Worm (Caenorhabditis elegans): ENCODE data around the gene ncs-4.

The ncs-4 gene

ce11 chrX:10204313-10205063 is 28.2 kb downstream of the ncs-4 start:
- TF ChIP-seq aha-1 (tag) (no peak), unc-39 (tag; optimal IDR thresholded peaks at IDR 0.05) (no peak), mep-1 (tag; optimal IDR thresholded peaks at IDR 0.05) (no peak), egl-27 (tag; optimal IDR thresholded peaks at IDR 0.05) (no peak), hmg-1.1 (GFP tag; IDR thresholded peaks at IDR 0.05) (0 out of 2 replicates have a peak, but pooled peaks have one; percentile 13)

- TF ChIP-seq ZK546.5 (tag; optimal IDR thresholded peaks at IDR 0.05) (no peak), ceh-32 (tag; optimal IDR thresholded peaks at IDR 0.05; ENCODE audit: poor library complexity) (no peak), fos-1 (tag; optimal IDR thresholded peaks at IDR 0.05) (no peak), nhr-76 (tag; optimal IDR thresholded peaks at IDR 0.05) (no peak), F49E8.2 (tag; optimal IDR thresholded peaks at IDR 0.05; ENCODE audit: borderline replicate concordance) (no peak), D1046.2 (GFP tag; IDR thresholded peaks at IDR 0.05) (no peak), tag-97 (GFP tag; IDR thresholded peaks at IDR 0.05) (no peak), dpl-1 (GFP tag; optimal IDR thresholded peaks at IDR 0.05) (no peak), gei-8 (GFP tag; optimal IDR thresholded peaks at IDR 0.05) (no peak), nhr-237 (tag; optimal IDR thresholded peaks at IDR 0.05) (no peak), madf-9 (GFP tag; conservative IDR thresholded peaks at IDR 0.05) (no peak), pha-4 (GFP tag; IDR thresholded peaks at IDR 0.05) (no peak), pha-4 (tag; optimal IDR thresholded peaks at IDR 0.05) (no peak), mes-2 (tag; optimal IDR thresholded peaks at IDR 0.05; ENCODE audit: poor library complexity, severe bottlenecking) (no peak), lin-39 (tag; optimal IDR thresholded peaks at IDR 0.05) (no peak)
Measured at ce11 chrX:10205321-10205720, 29.0 kb downstream of the ncs-4 start, which contains the start of gene sex-1. TSS of gene sex-1 (minus strand) at chrX:10205421.

DNA sequence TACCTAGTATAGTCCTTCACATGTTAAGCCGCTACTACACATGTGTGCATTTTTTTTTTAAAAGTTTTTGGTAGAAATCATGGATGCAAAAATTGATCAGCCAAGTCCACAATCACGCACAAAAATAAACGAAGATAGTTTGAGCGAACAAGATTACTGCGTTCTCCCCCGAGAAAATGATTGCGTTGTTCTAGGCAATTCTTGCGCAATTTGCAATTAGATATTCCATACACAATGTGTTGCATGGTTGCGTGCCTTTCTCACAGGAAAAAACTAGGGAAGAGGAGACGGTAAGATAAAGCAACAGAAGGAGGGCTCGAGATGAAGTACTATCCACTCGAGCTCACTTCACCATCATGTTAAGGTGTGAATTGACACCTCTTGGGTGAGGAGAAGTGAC is 29.7 kb downstream of the ncs-4 start:
- TF ChIP-seq unc-62 (GFP tag; optimal IDR thresholded peaks at IDR 0.05 in 1 of 2) (peak in 1 of 2 experiments; percentile 69), unc-62 (tag; optimal IDR thresholded peaks at IDR 0.05) (no peak), tag-97 (GFP tag; IDR thresholded peaks at IDR 0.05) (0 out of 2 replicates have a peak, but pooled peaks have one; percentile 7), unc-39 (tag; optimal IDR thresholded peaks at IDR 0.05) (no peak), D1046.2 (GFP tag; IDR thresholded peaks at IDR 0.05) (no peak)

- TF ChIP-seq lin-38 (GFP tag; IDR thresholded peaks at IDR 0.05) (no peak), rbr-2 (tag; optimal IDR thresholded peaks at IDR 0.05) (no peak), unc-62 (GFP tag; optimal IDR thresholded peaks at IDR 0.05 in 1 of 2) (peak in 1 of 2 experiments; percentile 20), unc-62 (tag; optimal IDR thresholded peaks at IDR 0.05) (no peak), nhr-77 (tag; optimal IDR thresholded peaks at IDR 0.05) (no peak), aha-1 (tag) (peak; percentile 86)
Measured at ce11 chrX:10208481-10208880, 32.2 kb downstream of the ncs-4 start.

- TF ChIP-seq nhr-25 (tag; optimal IDR thresholded peaks at IDR 0.05; ENCODE audit: borderline replicate concordance, insufficient read depth) (no peak), daf-19 (GFP tag; conservative IDR thresholded peaks at IDR 0.05) (no peak), fos-1 (tag; optimal IDR thresholded peaks at IDR 0.05) (no peak), lin-13 (GFP tag; optimal IDR thresholded peaks at IDR 0.05) (no peak), nhr-6 (tag; optimal IDR thresholded peaks at IDR 0.05) (no peak), ceh-44 (GFP tag; IDR thresholded peaks at IDR 0.05) (no peak)
Measured at ce11 chrX:10212469-10212868, 36.1 kb downstream of the ncs-4 start, which contains the start of gene F44A6.3. TSS of gene F44A6.3 (plus strand) at chrX:10212769.

DNA sequence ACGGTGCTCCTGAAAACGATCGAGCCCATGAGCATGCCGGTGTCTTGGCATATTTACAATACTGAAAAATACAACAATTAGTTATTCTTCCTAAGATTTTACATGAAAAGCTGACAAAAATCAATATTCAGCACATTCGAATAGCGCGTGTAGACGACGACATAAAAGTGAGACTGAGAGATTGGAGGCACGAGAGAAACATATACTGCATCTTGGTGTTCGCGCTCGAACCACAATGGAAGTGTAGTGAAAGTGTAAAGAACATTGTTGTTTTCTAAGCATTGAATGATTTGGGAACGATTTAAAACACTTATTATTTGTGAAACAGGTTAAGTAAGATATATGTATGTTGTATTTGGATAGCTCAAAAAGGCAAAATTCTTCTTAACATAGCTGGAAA is 39.1 kb downstream of the ncs-4 start, which contains the start of gene F44A6.4:
TSS of gene F44A6.4 (minus strand) at position 67 of the 400 bp plus-strand sequence.
- TF ChIP-seq mdt-29 (GFP tag; IDR thresholded peaks at IDR 0.05): no peak
- no peak for TF ChIP-seq lin-13 (GFP tag; optimal IDR thresholded peaks at IDR 0.05)
- TF ChIP-seq nhr-11 (tag; optimal IDR thresholded peaks at IDR 0.05): no peak
- TF ChIP-seq hlh-30 (tag; optimal IDR thresholded peaks at IDR 0.05; ENCODE audit: insufficient read depth): peak; percentile 58
- peak; percentile 5 for TF ChIP-seq dve-1 (tag; optimal IDR thresholded peaks at IDR 0.05; ENCODE audit: insufficient read depth)
- no peak for TF ChIP-seq T20F7.1 (GFP tag; optimal IDR thresholded peaks at IDR 0.05)
- peak in 1 of 2 experiments; percentile 49 for TF ChIP-seq mdl-1 (tag; optimal IDR thresholded peaks at IDR 0.05)
- no peak for TF ChIP-seq ceh-32 (tag; optimal IDR thresholded peaks at IDR 0.05; ENCODE audit: poor library complexity)
- TF ChIP-seq mxl-3 (GFP tag; optimal IDR thresholded peaks at IDR 0.05): peak; percentile 26
- no peak for TF ChIP-seq spr-3 (GFP tag; optimal IDR thresholded peaks at IDR 0.05)
- TF ChIP-seq vab-7 (GFP tag; IDR thresholded peaks at IDR 0.05): no peak
- TF ChIP-seq Y48G9A.11 (GFP tag; IDR thresholded peaks at IDR 0.05): no peak
- no peak for TF ChIP-seq aly-2 (tag; optimal IDR thresholded peaks at IDR 0.05)
- peak; percentile 60 for TF ChIP-seq nhr-28 (tag; optimal IDR thresholded peaks at IDR 0.05)
